Fruit fly (Drosophila melanogaster) S2 (cell line): ENCODE results near the gene CG13318.

Experiments used
- CG8478 ChIP-seq: fragments of >200 bp; optimal IDR thresholded peaks from 2 replicates; lab custom pipeline; 2018
- CTCF ChIP-seq, 2 experiments: fragments of >200 bp; optimal IDR thresholded peaks; 2 replicates each; lab custom pipeline; 2018

DNA sequence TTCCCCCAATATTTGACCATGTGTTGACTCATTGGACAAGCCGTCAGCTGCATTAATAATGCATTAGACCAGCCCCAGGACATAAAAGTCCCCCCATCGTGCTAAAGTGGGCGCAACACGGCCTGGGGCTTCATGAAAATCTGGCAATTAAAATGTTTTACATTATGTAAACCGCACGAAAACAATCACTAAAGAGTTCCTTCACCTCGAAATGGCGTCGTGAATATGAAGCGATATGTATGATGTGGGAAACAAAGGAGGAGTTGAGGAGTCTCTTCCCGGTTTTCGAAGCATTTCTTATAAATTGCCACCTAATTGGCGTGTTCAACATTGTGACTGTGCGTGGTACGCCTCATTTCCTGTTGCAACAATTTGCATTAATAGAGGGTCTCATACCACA is 29.8 kb downstream of the CG13318 start:
- TF ChIP-seq CG8478 (lab: Kevin White, UChicago) (no peak), CTCF (optimal IDR thresholded peaks at IDR 0.05; lab: Kevin White, UChicago) (no peak)
